Worm (Caenorhabditis elegans) whole organism, young adult: ENCODE results near the gene B0416.2.

Source experiments
- B0336.3 ChIP-seq: fragments of 200-800 bp; sonication (Bioruptor generic); IDR thresholded peaks from 2 replicates; pipeline ENCODE4 v1.3.6; 2022; ENCODE audit warnings: missing genetic modification characterization, missing compliant biosample characterization
- F33H1.4 ChIP-seq: fragments of 200-800 bp; sonication (Bioruptor generic); IDR thresholded peaks from 2 replicates; pipeline ENCODE4 v1.3.6; 2022; ENCODE audit warnings: missing genetic modification reagents, missing genetic modification characterization, missing compliant biosample characterization
- F37B4.10 ChIP-seq: fragments of 200-800 bp; sonication (Bioruptor generic); IDR thresholded peaks from 2 replicates; pipeline ENCODE4 v1.3.6; 2022; ENCODE audit warnings: missing genetic modification characterization, missing compliant biosample characterization
- F57A8.1 ChIP-seq: fragments of 200-800 bp; sonication (Bioruptor generic); optimal IDR thresholded peaks from 2 replicates; lab custom pipeline; 2018; ENCODE audit warnings: mild to moderate bottlenecking, missing genetic modification characterization, moderate library complexity, missing compliant biosample characterization
- attf-3 ChIP-seq: fragments of 200-800 bp; sonication (Bioruptor generic); conservative IDR thresholded peaks from 2 replicates; pipeline ENCODE4 v1.3.6; 2022; ENCODE audit warnings: missing genetic modification reagents, missing genetic modification characterization, missing compliant biosample characterization
- ceh-91 ChIP-seq: fragments of 200-800 bp; sonication (Bioruptor generic); IDR thresholded peaks from 2 replicates; pipeline ENCODE4 v1.3.6; 2022; ENCODE audit warnings: missing genetic modification reagents, missing genetic modification characterization, missing compliant biosample characterization
- hmg-1.2 ChIP-seq: fragments of 200-800 bp; sonication (Bioruptor generic); IDR thresholded peaks from 2 replicates; pipeline ENCODE4 v1.3.6; 2022; ENCODE audit warnings: missing genetic modification reagents, missing genetic modification characterization, missing compliant biosample characterization
- mxl-1 ChIP-seq: sonication (generic microtip); optimal IDR thresholded peaks from 2 replicates; lab custom pipeline; 2016; ENCODE audit warnings: missing genetic modification characterization, missing compliant biosample characterization
- nhr-120 ChIP-seq: fragments of 200-800 bp; sonication (Bioruptor generic); IDR thresholded peaks from 2 replicates; pipeline ENCODE4 v1.3.6; 2022; ENCODE audit warnings: missing genetic modification characterization, missing compliant biosample characterization
- pbrm-1 ChIP-seq: fragments of 200-800 bp; sonication (Bioruptor generic); IDR thresholded peaks from 2 replicates; pipeline ENCODE4 v1.3.6; 2022; ENCODE audit warnings: missing genetic modification reagents, missing genetic modification characterization, missing compliant biosample characterization
- pha-4 ChIP-seq: fragments of 150-350 bp; sonication (generic microtip); optimal IDR thresholded peaks from 2 replicates; lab custom pipeline; 2014; ENCODE audit warnings: missing biosample characterization, missing genetic modification reagents, missing genetic modification characterization
- snpc-4 ChIP-seq, 5 experiments: fragments of 150-350 bp in 1 of 5; sonication (generic microtip) in 4 of 5; optimal IDR thresholded peaks; 2 replicates each; lab custom pipeline; 2014 to 2018; ENCODE audit warnings: missing genetic modification characterization in 5 of 5, missing biosample characterization in 3 of 5, antibody characterized with exemption in 2 of 5, mild to moderate bottlenecking in 2 of 5, missing compliant biosample characterization in 2 of 5, missing genotype in 2 of 5, moderate library complexity in 2 of 5, missing genetic modification reagents in 1 of 5

ce11 chrX:9283026-9283425, 15.9 kb upstream of the B0416.2 start, which contains the start of gene B0416.11:
- TF ChIP-seq F57A8.1 = no peak
- no peak for TF ChIP-seq B0336.3 (GFP tag; lab: Robert Waterston, UW)
- no peak for TF ChIP-seq F33H1.4
- TF ChIP-seq F37B4.10 (GFP tag; lab: Robert Waterston, UW) = no peak
- no peak for TF ChIP-seq nhr-120 (GFP tag; lab: Robert Waterston, UW)
- TF ChIP-seq ceh-91 (GFP tag; lab: Robert Waterston, UW) = no peak
- TF ChIP-seq snpc-4 (GFP tag; optimal IDR thresholded peaks at IDR 0.05; lab: Kevin White, UChicago) = no peak
- no peak for TF ChIP-seq snpc-4 (tag; optimal IDR thresholded peaks at IDR 0.05; lab: Kevin White, UChicago)
- no peak for TF ChIP-seq pbrm-1 (GFP tag; lab: Robert Waterston, UW)
- no peak for TF ChIP-seq pha-4 (tag; lab: Kevin White, UChicago)
- no peak for TF ChIP-seq hmg-1.2 (GFP tag; lab: Robert Waterston, UW)
- TF ChIP-seq attf-3 (GFP tag; lab: Robert Waterston, UW) = no peak
- no peak for TF ChIP-seq mxl-1 (tag; lab: Kevin White, UChicago)
